Fruit fly (Drosophila melanogaster) Kc167 (cell line): Measurements from ENCODE around the gene Src64B.

Source experiments
- Sin3A ChIP-seq: fragments of >200 bp; optimal IDR thresholded peaks from 2 replicates; lab custom pipeline; 2018; ENCODE audit warnings: missing external identifiers
- h ChIP-seq: fragments of >200 bp; optimal IDR thresholded peaks from 3 replicates; lab custom pipeline; 2018; ENCODE audit warnings: missing external identifiers

DNA sequence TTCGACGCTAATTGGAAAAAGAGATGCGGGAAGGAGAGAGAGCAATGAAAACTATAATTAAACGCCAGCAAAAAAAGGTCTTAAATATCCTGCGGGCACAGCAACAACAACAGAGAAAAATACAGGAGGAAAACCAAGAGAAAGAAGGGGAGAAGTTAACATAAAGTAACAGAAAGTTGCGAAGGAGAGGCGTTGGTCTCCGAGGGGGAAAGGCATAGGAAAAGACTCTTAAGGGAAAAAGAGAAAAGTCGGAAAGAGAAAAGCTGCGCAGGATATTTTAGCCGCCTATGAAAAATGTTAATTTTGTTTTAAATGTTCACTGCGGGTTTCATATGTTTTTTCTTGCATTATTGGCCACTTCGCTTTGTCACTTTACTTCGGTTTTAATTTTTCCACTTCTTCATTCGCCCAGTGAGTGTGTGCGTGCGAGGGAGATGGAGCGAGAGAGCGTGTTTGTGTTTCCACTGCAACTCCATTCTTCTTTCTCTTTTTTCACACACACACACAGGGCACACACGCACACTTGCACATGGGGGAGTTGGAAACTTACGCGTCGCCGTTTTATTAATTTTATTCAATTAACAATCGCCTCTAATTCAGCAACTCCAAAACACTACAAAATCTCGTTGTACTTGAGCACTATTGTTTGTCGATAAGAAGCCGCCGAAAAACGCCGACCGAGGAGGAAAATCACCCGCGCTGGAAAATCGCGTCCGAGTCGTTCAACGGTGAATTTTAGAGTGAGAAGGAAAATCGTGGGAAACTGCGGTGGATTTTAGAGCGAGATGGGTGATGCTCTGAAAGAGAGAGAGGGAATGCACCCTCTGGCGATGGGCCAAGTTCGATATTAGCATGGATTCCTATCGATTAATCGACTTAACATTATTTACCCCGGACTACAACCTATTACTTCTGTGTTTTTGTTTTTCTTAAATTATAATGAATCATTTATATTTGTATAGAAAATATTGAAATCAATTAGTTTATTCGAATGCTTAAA is at the start of gene Src64B:
- TF ChIP-seq Sin3A (lab: Kevin White, UChicago) = no peak
- TF ChIP-seq h (lab: Kevin White, UChicago) = no peak
